Fruit fly (Drosophila melanogaster): Measurements from ENCODE around the gene yellow-h.

DNA sequence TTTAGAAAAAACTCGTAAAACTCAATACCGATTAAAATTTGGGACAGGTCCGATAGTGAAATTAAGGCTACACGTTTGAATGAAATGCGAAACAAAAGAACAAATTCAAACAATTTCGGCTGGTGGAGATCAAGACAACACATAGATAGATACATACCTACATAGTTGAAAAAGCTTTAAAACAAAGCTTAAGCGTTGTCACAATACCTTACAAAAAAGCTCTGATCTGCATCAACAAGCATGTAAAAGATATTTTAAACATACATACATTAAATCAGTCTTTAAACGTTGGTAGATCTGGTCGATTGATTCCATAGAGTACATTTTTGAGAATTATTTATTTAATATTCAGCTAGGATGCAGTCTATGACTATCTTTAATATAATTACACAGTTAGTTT lies at the start of gene yellow-h, which contains the start of gene CG31999:
- TF ChIP-seq h (optimal IDR thresholded peaks at IDR 0.05), result no peak
- no peak for TF ChIP-seq Myc (optimal IDR thresholded peaks at IDR 0.05)
- TF ChIP-seq psq (optimal IDR thresholded peaks at IDR 0.05), result no peak
